Worm (Caenorhabditis elegans) whole organism, L2 larva: ENCODE measurements around the gene pap-2.

Experiments used
- lin-13 ChIP-seq: fragments of 150-350 bp; optimal IDR thresholded peaks from 2 replicates; lab custom pipeline; 2014; ENCODE audit warnings: missing biosample characterization, missing genetic modification reagents, missing genetic modification characterization
- unc-55 ChIP-seq: fragments of 150-350 bp; sonication (generic microtip); optimal IDR thresholded peaks from 3 replicates; lab custom pipeline; 2014; ENCODE audit warnings: missing biosample characterization, missing genetic modification reagents, missing genetic modification characterization

DNA sequence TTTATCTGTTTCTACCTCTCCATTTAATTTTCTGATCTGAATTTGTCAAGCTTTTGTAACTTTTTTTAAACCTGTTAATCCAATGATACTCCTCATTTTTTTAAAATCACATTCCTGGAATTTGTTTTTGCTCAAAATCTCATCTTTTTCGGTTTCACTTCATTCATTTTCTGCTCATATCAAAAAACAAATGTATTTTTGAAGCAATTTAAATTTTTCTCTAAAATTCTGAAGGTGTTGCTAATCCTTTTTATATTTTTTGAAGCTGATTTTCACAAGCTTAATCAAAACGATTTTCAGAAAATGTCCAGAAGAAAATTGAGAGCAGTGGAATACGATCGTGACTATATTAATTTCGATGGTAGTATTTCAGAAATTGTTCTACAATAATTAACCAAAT is 14.3 kb downstream of the pap-2 start, which contains the start of gene E02H1.5:
- no peak for TF ChIP-seq lin-13
- no peak for TF ChIP-seq unc-55
